Fruit fly (Drosophila melanogaster) whole organism, pupa: ENCODE results near the gene CG42514.

Source experiments
- CG10348 ChIP-seq: fragments of 200-800 bp; sonication (Bioruptor generic); IDR thresholded peaks from 2 replicates; pipeline ENCODE4 v1.3.6; 2022; ENCODE audit warnings: missing biosample characterization, missing genetic modification characterization
- CG12605 ChIP-seq: fragments of 200-800 bp; sonication (Bioruptor generic); IDR thresholded peaks from 2 replicates; pipeline ENCODE4 v1.3.6; 2022; ENCODE audit warnings: missing biosample characterization, missing genetic modification characterization
- CG13204 ChIP-seq: fragments of 200-800 bp; sonication (Bioruptor generic); optimal IDR thresholded peaks from 2 replicates; lab custom pipeline; 2018; ENCODE audit warnings: missing biosample characterization, mild to moderate bottlenecking, missing genetic modification characterization, moderate library complexity
- CG14655 ChIP-seq: fragments of 200-800 bp; sonication (Bioruptor generic); optimal IDR thresholded peaks from 3 replicates; lab custom pipeline; 2017; ENCODE audit warnings: mild to moderate bottlenecking, missing biosample characterization, missing genetic modification reagents, missing genetic modification characterization
- CG15710 ChIP-seq: fragments of 200-800 bp; sonication (Bioruptor generic); optimal IDR thresholded peaks from 2 replicates; lab custom pipeline; 2018; ENCODE audit warnings: missing biosample characterization, mild to moderate bottlenecking, missing genetic modification characterization, moderate library complexity
- CG17806 ChIP-seq: fragments of 200-800 bp; sonication (Bioruptor generic); optimal IDR thresholded peaks from 2 replicates; lab custom pipeline; 2018; ENCODE audit warnings: missing biosample characterization, mild to moderate bottlenecking, missing genetic modification characterization, moderate library complexity
- CG32121 ChIP-seq: fragments of 200-800 bp; sonication (Bioruptor generic); IDR thresholded peaks from 2 replicates; pipeline ENCODE4 v1.3.6; 2022; ENCODE audit warnings: missing biosample characterization, missing genetic modification characterization
- CG34367 ChIP-seq: fragments of 200-800 bp; sonication (Bioruptor generic); optimal IDR thresholded peaks from 2 replicates; lab custom pipeline; 2018; ENCODE audit warnings: missing biosample characterization, mild to moderate bottlenecking, missing genetic modification characterization
- CG4496 ChIP-seq: fragments of 200-800 bp; sonication (Bioruptor generic); IDR thresholded peaks from 3 replicates; pipeline ENCODE4 v1.3.6; 2022; ENCODE audit warnings: missing biosample characterization, missing genetic modification characterization
- CG8159 ChIP-seq: fragments of 200-800 bp; sonication (Bioruptor generic); optimal IDR thresholded peaks from 3 replicates; lab custom pipeline; 2018; ENCODE audit warnings: missing biosample characterization, mild to moderate bottlenecking, missing genetic modification characterization, moderate library complexity
- CG8301 ChIP-seq: fragments of 200-800 bp; sonication (Bioruptor generic); optimal IDR thresholded peaks from 2 replicates; lab custom pipeline; 2018; ENCODE audit warnings: missing biosample characterization, mild to moderate bottlenecking, missing genetic modification characterization
- CG9948 ChIP-seq: fragments of 200-800 bp; sonication (Bioruptor generic); optimal IDR thresholded peaks from 2 replicates; lab custom pipeline; 2018; ENCODE audit warnings: missing biosample characterization, mild to moderate bottlenecking, missing genetic modification characterization, moderate library complexity
- D1 ChIP-seq: fragments of 200-800 bp; sonication (Bioruptor generic); optimal IDR thresholded peaks from 2 replicates; lab custom pipeline; 2018; ENCODE audit warnings: missing biosample characterization, mild to moderate bottlenecking, missing genetic modification characterization, moderate library complexity
- EcR ChIP-seq: fragments of 200-800 bp; sonication (Bioruptor generic); optimal IDR thresholded peaks from 3 replicates; lab custom pipeline; 2019; ENCODE audit warnings: missing biosample characterization, missing genetic modification characterization, mild to moderate bottlenecking, moderate library complexity, missing genetic modification reagents
- Ets98B ChIP-seq: fragments of 200-800 bp; sonication (Bioruptor generic); IDR thresholded peaks from 2 replicates; pipeline ENCODE4 v1.3.6; 2022; ENCODE audit warnings: missing biosample characterization, missing genetic modification characterization
- Pif1A ChIP-seq: fragments of 200-800 bp; sonication (Bioruptor generic); optimal IDR thresholded peaks from 3 replicates; lab custom pipeline; 2016; ENCODE audit warnings: missing biosample characterization, missing genetic modification characterization
- Pif1B ChIP-seq: fragments of 200-800 bp; sonication (Bioruptor generic); optimal IDR thresholded peaks from 3 replicates; lab custom pipeline; 2016; ENCODE audit warnings: missing biosample characterization, missing genetic modification characterization
- Snoo ChIP-seq: fragments of 200-800 bp; sonication (Bioruptor generic); optimal IDR thresholded peaks from 3 replicates; lab custom pipeline; 2017; ENCODE audit warnings: missing biosample characterization, mild to moderate bottlenecking, missing genetic modification characterization, inconsistent platforms
- fd96Ca ChIP-seq: fragments of 200-800 bp; sonication (Bioruptor generic); IDR thresholded peaks from 3 replicates; pipeline ENCODE4 v1.3.6; 2022; ENCODE audit warnings: missing biosample characterization, missing genetic modification characterization
- gl ChIP-seq: fragments of 200-800 bp; sonication (Bioruptor generic); optimal IDR thresholded peaks from 2 replicates; lab custom pipeline; 2018; ENCODE audit warnings: missing biosample characterization, mild to moderate bottlenecking, missing genetic modification characterization
- rn ChIP-seq: fragments of 200-800 bp; sonication (Bioruptor generic); IDR thresholded peaks from 2 replicates; pipeline ENCODE4 v1.3.6; 2022; ENCODE audit warnings: missing biosample characterization, missing genetic modification characterization

Gene CG42514

DNA sequence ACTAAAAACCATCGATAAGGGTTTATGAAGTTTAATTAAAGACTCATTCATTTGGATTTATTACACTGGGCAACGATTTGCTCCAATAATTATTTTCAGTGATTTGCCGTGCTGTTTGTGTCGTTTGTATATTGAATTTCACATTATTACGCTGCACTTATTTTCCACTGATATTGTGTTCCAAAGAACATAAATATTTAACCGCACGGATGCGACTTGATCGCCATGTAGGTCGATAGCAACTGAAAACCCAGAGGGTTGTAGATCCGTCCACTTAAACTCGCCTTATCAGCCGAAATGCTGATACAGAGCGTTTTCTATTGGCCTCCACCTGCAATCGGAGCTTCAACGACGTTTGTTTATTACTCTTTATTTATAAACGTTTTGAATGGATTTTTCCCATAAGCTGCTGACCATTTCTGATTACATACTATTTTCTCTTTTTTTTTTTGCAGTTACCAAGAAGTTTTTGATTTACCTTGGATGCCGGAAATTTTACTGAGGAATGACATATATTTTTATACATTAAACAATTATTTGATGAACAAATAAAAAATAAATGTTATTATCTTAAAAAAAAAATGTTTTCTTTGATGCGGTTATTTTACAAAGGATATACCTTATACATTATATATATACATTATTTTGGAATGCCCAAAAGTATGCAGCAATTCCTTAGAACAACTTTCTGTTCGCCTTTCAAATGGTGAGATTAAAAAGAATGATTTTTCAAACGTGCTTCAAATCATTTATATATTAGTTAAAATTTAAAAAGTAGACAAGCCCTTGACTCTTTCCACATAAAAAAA, at the start of gene CG42514:
TSS of gene CG42514 (minus strand) at position 248 of the 809 bp plus-strand sequence.
- TF ChIP-seq Ets98B (GFP tag; lab: Robert Waterston, UW) (no peak), CG10348 (GFP tag; lab: Robert Waterston, UW) (no peak), CG8159 (tag; lab: Kevin White, UChicago) (no peak), D1 (tag; lab: Kevin White, UChicago) (peak; percentile 75), gl (tag; lab: Kevin White, UChicago) (no peak), CG8301 (tag; lab: Kevin White, UChicago) (no peak)

DNA sequence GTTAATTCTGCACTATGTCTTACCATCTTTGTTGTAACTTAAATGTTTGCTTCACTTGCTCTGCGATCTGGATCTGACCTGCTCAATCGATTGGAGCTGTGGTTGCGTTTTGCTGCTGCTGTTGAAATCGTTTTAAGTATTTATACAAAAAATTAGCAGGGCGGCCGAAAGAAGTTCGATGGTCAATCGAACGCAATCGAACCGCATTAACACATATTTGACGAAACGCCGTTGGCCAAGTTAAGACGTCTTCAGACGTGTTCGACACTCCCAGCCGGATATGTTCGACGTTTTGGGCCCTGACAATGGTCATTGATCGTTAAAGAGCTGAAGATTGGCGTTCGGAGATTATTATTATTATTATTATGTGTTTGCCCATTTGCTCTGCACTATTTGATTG, 49.5 kb upstream of the CG42514 start, which contains the start of gene CG13033:
TSS of gene CG13033 (minus strand) at position 118 of the 400 bp plus-strand sequence.
- TF ChIP-seq CG32121 (GFP tag; lab: Robert Waterston, UW) (no peak), D1 (tag; lab: Kevin White, UChicago) (no peak), CG8301 (tag; lab: Kevin White, UChicago) (no peak), CG10348 (GFP tag; lab: Robert Waterston, UW) (no peak), CG4496 (GFP tag; lab: Robert Waterston, UW) (no peak), CG13204 (GFP tag; lab: Kevin White, UChicago) (no peak), Snoo (tag; lab: Kevin White, UChicago) (no peak), CG34367 (tag; lab: Kevin White, UChicago) (no peak), gl (tag; lab: Kevin White, UChicago) (no peak), Pif1B (GFP tag; lab: Kevin White, UChicago) (no peak), Ets98B (GFP tag; lab: Robert Waterston, UW) (no peak), CG12605 (no peak), CG17806 (tag; lab: Kevin White, UChicago) (no peak)

DNA sequence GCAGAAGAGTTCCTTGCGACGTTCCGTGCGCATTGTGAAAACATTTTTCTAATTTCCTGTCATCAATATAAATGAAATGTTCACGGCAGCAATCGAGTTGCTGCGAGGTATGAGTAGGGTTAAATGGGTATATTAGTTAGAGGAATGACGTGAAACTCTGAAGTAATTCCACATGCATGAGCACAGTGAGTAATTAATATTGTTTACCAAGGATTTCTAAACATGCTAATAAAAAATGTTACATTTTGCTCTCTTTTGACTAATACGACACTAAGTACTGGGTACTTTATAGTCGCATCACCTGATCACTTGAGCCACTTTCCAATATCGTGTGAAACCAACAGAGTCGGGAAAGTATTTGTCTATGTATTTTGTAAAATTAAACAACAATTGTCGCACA, 48.2 kb upstream of the CG42514 start:
- TF ChIP-seq CG12605 (no peak), Pif1B (GFP tag; lab: Kevin White, UChicago) (no peak), D1 (tag; lab: Kevin White, UChicago) (no peak), CG17806 (tag; lab: Kevin White, UChicago) (no peak), CG15710 (tag; lab: Kevin White, UChicago) (no peak), fd96Ca (GFP tag; lab: Robert Waterston, UW) (no peak), CG9948 (tag; lab: Kevin White, UChicago) (no peak), Snoo (tag; lab: Kevin White, UChicago) (no peak), CG14655 (GFP tag; lab: Kevin White, UChicago) (no peak), Pif1A (no peak), CG34367 (tag; lab: Kevin White, UChicago) (no peak), Ets98B (GFP tag; lab: Robert Waterston, UW) (no peak), CG32121 (GFP tag; lab: Robert Waterston, UW) (no peak), CG13204 (GFP tag; lab: Kevin White, UChicago) (no peak), rn (GFP tag; lab: Robert Waterston, UW) (no peak), CG8301 (tag; lab: Kevin White, UChicago) (no peak), gl (tag; lab: Kevin White, UChicago) (no peak), EcR (no peak), CG4496 (GFP tag; lab: Robert Waterston, UW) (no peak)

DNA sequence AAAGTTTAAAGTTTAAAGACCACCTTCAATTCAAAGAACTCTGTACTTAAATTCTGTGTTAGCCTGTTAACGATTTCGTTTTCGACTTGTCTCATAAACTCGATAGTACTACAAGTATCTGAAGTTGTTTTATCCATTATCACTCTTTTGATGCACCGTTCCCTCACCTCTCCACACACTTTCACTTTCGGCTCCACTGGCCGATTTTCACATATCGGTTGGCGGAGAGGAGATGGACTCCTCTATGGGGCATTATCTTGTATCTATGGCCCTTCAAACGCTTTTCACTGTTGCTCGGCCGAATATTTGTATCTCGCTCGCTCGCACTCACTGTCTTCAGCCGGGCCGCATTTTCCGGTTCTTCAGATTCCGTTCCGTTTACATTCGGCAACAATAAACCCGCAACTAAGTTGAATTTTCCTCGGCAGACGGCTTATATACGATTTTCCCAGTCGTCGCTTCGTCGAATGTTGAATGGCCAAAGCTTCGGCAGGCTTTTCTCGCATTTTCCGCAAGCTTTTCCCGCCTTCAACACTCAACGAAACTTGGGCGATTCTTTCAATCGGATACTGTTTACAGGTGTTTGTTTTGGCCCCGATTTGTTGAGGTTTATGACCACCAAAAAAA, 47.1 kb upstream of the CG42514 start, which contains the start of gene CG43373:
TSS of gene CG43373 (minus strand) at position 373 of the 627 bp plus-strand sequence.
- TF ChIP-seq CG4496 (GFP tag; lab: Robert Waterston, UW) (no peak), fd96Ca (GFP tag; lab: Robert Waterston, UW) (0 out of 3 replicates have a peak, but pooled peaks have one; percentile 17)

DNA sequence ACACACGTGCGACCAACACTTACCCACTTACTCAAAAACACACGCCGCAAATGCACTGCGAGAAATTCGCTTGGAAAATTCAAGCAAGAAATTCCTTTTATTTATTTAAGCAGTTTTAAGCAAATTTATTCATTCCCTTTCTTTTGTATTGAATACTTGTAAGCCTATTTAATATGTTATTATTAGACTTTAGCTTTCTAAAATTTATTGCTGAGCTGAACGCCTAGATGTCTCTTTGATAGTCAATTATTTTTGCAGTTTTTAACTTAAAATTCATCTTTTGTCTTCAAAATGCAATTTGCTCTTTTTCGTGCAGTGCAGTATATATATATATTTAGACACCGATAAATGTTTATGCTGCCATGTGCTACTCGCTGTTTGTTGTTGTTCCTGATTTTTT, 37.9 kb upstream of the CG42514 start:
- TF ChIP-seq CG13204 (GFP tag; lab: Kevin White, UChicago), result no peak
- no peak for TF ChIP-seq D1 (tag; lab: Kevin White, UChicago)
- TF ChIP-seq CG4496 (GFP tag; lab: Robert Waterston, UW), result no peak
- TF ChIP-seq CG8159 (tag; lab: Kevin White, UChicago), result peak; percentile 38
- no peak for TF ChIP-seq gl (tag; lab: Kevin White, UChicago)
- peak; percentile 28 for TF ChIP-seq CG8301 (tag; lab: Kevin White, UChicago)
- no peak for TF ChIP-seq CG32121 (GFP tag; lab: Robert Waterston, UW)
- TF ChIP-seq CG15710 (tag; lab: Kevin White, UChicago), result no peak
- peak; percentile 17 for TF ChIP-seq CG14655 (GFP tag; lab: Kevin White, UChicago)
- TF ChIP-seq fd96Ca (GFP tag; lab: Robert Waterston, UW), result no peak
- TF ChIP-seq CG12605, result no peak
- TF ChIP-seq, all 21 proteins: peak for 3
